Worm (Caenorhabditis elegans) whole organism, mixed stage, embryonic: Measurements from ENCODE around the gene lido-8.

Experiments
- blmp-1 ChIP-seq: fragments of 150-350 bp; optimal IDR thresholded peaks from 2 replicates; lab custom pipeline; 2014; ENCODE audit warnings: missing biosample characterization, missing genetic modification characterization
- elt-1 ChIP-seq: sonication (generic microtip); optimal IDR thresholded peaks from 2 replicates; lab custom pipeline; 2017; ENCODE audit warnings: missing genetic modification characterization, mild to moderate bottlenecking, missing compliant biosample characterization, antibody characterized with exemption, moderate library complexity, borderline replicate concordance; ENCODE audit not compliant: insufficient read depth
- elt-3 ChIP-seq: fragments of 150-350 bp; optimal IDR thresholded peaks from 2 replicates; lab custom pipeline; 2014; ENCODE audit warnings: missing biosample characterization, missing genetic modification characterization
- ham-2 ChIP-seq: fragments of 200-800 bp; sonication (Bioruptor generic); optimal IDR thresholded peaks from 2 replicates; lab custom pipeline; 2018; ENCODE audit warnings: mild to moderate bottlenecking, missing genetic modification characterization, missing compliant biosample characterization
- lsy-2 ChIP-seq: fragments of 150-350 bp; optimal IDR thresholded peaks from 2 replicates; lab custom pipeline; 2014; ENCODE audit warnings: missing biosample characterization, missing genetic modification characterization
- mab-5 ChIP-seq: fragments of 150-350 bp; optimal IDR thresholded peaks from 2 replicates; lab custom pipeline; 2014; ENCODE audit warnings: missing biosample characterization, missing genetic modification characterization
- nhr-237 ChIP-seq: fragments of 150-350 bp; optimal IDR thresholded peaks from 2 replicates; lab custom pipeline; 2014; ENCODE audit warnings: missing biosample characterization, missing genetic modification characterization
- nhr-28 ChIP-seq: fragments of 150-350 bp; optimal IDR thresholded peaks from 2 replicates; lab custom pipeline; 2014; ENCODE audit warnings: missing biosample characterization, missing genetic modification characterization
- pha-4 ChIP-seq: fragments of 150-350 bp; optimal IDR thresholded peaks from 2 replicates; lab custom pipeline; 2018; ENCODE audit warnings: missing biosample characterization, missing genetic modification reagents, missing genetic modification characterization
- ztf-11 ChIP-seq: fragments of 150-350 bp; optimal IDR thresholded peaks from 2 replicates; lab custom pipeline; 2014; ENCODE audit warnings: missing biosample characterization, missing genetic modification characterization

DNA sequence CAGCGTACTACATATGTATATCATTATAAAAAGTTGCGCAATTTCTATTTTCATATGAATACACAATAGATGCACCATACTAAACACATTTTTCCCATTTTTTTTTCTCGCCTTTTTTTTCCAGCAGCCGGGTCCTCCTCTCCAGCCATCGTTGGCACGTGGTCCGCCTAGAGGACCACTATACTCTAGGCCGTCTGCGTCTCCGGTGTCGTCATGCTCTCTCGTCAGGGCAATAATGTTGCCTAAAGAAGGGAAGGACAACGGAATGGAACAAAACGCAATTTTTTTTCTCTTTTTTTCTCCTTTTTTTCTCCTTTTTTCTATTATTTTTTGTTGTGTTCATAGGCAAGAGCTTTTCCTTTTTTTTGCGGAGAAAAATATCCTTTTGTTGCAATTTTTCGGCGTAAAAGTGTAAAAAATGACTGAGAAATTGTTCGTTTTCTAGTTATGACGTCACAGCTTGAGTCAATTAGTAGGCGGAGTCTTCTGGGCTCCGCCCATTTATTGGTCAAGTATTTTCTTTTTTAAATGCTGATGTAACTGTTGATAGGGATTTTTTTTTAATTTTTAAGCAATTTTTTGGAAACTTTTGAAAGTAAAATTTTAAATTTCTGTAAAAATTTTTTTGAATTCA lies 34.2 kb upstream of the lido-8 start:
- TF ChIP-seq elt-1 (tag; lab: Kevin White, UChicago) (no peak), ham-2 (no peak), elt-3 (tag; lab: Kevin White, UChicago) (no peak), lsy-2 (tag; lab: Kevin White, UChicago) (no peak), blmp-1 (tag; lab: Kevin White, UChicago) (no peak), nhr-28 (no peak), ztf-11 (no peak), nhr-237 (no peak), mab-5 (no peak), pha-4 (tag; lab: Kevin White, UChicago) (no peak)
